Fruit fly (Drosophila melanogaster): ENCODE results near the gene CG14543.

CG14543 gene

dm6 chr3R:26099238-26099637, 42.8 kb downstream of the CG14543 start (continued):
- 0 out of 3 replicates have a peak, but pooled peaks have one; percentile 6 for TF ChIP-seq Aef1 (GFP tag; IDR thresholded peaks at IDR 0.05)
- peak; percentile 8 for TF ChIP-seq CG10543 (GFP tag; optimal IDR thresholded peaks at IDR 0.05)
- peak; percentile 23 for TF ChIP-seq her (GFP tag; optimal IDR thresholded peaks at IDR 0.05)
- peak; percentile 61 for TF ChIP-seq sqz (GFP tag; optimal IDR thresholded peaks at IDR 0.05)
- TF ChIP-seq grn (GFP tag; optimal IDR thresholded peaks at IDR 0.05) = peak; percentile 23
- TF ChIP-seq Hsf (GFP tag; optimal IDR thresholded peaks at IDR 0.05) = peak; percentile 35
- TF ChIP-seq stc (GFP tag; IDR thresholded peaks at IDR 0.05) = 0 out of 2 replicates have a peak, but pooled peaks have one; percentile 5
- TF ChIP-seq oc (tag; optimal IDR thresholded peaks at IDR 0.05) = peak; percentile 5
- peak; percentile 25 for TF ChIP-seq Dip3 (GFP tag; optimal IDR thresholded peaks at IDR 0.05)
- TF ChIP-seq Drgx (GFP tag; IDR thresholded peaks at IDR 0.05) = peak; percentile 27; the same call in 1 of the 2 replicates
- TF ChIP-seq Pdp1 (GFP tag; optimal IDR thresholded peaks at IDR 0.05) = peak in 1 of 2 experiments; percentile 3
- TF ChIP-seq CG8290 (GFP tag; optimal IDR thresholded peaks at IDR 0.05) = no peak
- peak in 1 of 2 experiments; percentile 40 for TF ChIP-seq CG8290 (tag; optimal IDR thresholded peaks at IDR 0.05)
- no peak for TF ChIP-seq CG4360 (GFP tag; IDR thresholded peaks at IDR 0.05)
- peak; percentile 23 for TF ChIP-seq kni (GFP tag; optimal IDR thresholded peaks at IDR 0.05)
- no peak for TF ChIP-seq dati (GFP tag; IDR thresholded peaks at IDR 0.05)
- peak; percentile 46 for TF ChIP-seq lilli (GFP tag; optimal IDR thresholded peaks at IDR 0.05)
- TF ChIP-seq HLH54F (GFP tag; optimal IDR thresholded peaks at IDR 0.05) = peak; percentile 33
- no peak for TF ChIP-seq ERR (GFP tag; optimal IDR thresholded peaks at IDR 0.05)
- peak; percentile 7; the same call in 1 of the 2 replicates for TF ChIP-seq CG31441 (GFP tag; IDR thresholded peaks at IDR 0.05)
- no peak for TF ChIP-seq CG5953 (GFP tag; IDR thresholded peaks at IDR 0.05)
- TF ChIP-seq CG2120 (GFP tag; optimal IDR thresholded peaks at IDR 0.05) = peak; percentile 41
- TF ChIP-seq CG7372 (GFP tag; IDR thresholded peaks at IDR 0.05) = 0 out of 2 replicates have a peak, but pooled peaks have one; percentile 0
- TF ChIP-seq CG33557 (GFP tag; optimal IDR thresholded peaks at IDR 0.05) = no peak
- peak; percentile 6; the same call in 1 of the 2 replicates for TF ChIP-seq Rfx (GFP tag; IDR thresholded peaks at IDR 0.05)
- TF ChIP-seq Dip2 (GFP tag; IDR thresholded peaks at IDR 0.05) = no peak
- TF ChIP-seq crc (GFP tag; optimal IDR thresholded peaks at IDR 0.05) = peak; percentile 1
- no peak for TF ChIP-seq h (optimal IDR thresholded peaks at IDR 0.05)
- peak; percentile 91 for TF ChIP-seq cg (GFP tag; optimal IDR thresholded peaks at IDR 0.05)
- peak; percentile 97 for TF ChIP-seq Nf-YB (GFP tag; optimal IDR thresholded peaks at IDR 0.05)
- TF ChIP-seq Antp (GFP tag; optimal IDR thresholded peaks at IDR 0.05) = peak; percentile 24
- TF ChIP-seq row (GFP tag; IDR thresholded peaks at IDR 0.05) = peak; percentile 32; the same call in 1 of the 3 replicates
- no peak for TF ChIP-seq CG2875 (GFP tag; optimal IDR thresholded peaks at IDR 0.05)
- peak; percentile 5 for TF ChIP-seq CG13624 (GFP tag; optimal IDR thresholded peaks at IDR 0.05)

dm6 chr3R:26103440-26103839, 47.0 kb downstream of the CG14543 start:
- TF ChIP-seq dimm (GFP tag; IDR thresholded peaks at IDR 0.05) (no peak), Sox100B (GFP tag; optimal IDR thresholded peaks at IDR 0.05) (no peak), da (GFP tag; optimal IDR thresholded peaks at IDR 0.05) (no peak), zen (tag; optimal IDR thresholded peaks at IDR 0.05) (no peak), CG10959 (GFP tag; IDR thresholded peaks at IDR 0.05) (no peak), CG15601 (tag; optimal IDR thresholded peaks at IDR 0.05) (peak; percentile 38), Dp (GFP tag; optimal IDR thresholded peaks at IDR 0.05) (peak; percentile 100), gfzf (GFP tag; optimal IDR thresholded peaks at IDR 0.05) (peak; percentile 3), Ets97D (GFP tag; optimal IDR thresholded peaks at IDR 0.05) (peak; percentile 12), chinmo (GFP tag; IDR thresholded peaks at IDR 0.05; ENCODE audit: partially characterized antibody) (peak; percentile 81; the same call in 2 of the 4 replicates), Opbp (GFP tag; IDR thresholded peaks at IDR 0.05; ENCODE audit: partially characterized antibody) (peak; percentile 17; the same call in 1 of the 3 replicates), Mes4 (GFP tag; optimal IDR thresholded peaks at IDR 0.05) (no peak), Bgb (GFP tag; IDR thresholded peaks at IDR 0.05; ENCODE audit: partially characterized antibody) (no peak; the same call in 1 of the 2 replicates), org-1 (GFP tag; optimal IDR thresholded peaks at IDR 0.05) (no peak), Adf1 (GFP tag; IDR thresholded peaks at IDR 0.05) (peak; percentile 68), Eip74EF (GFP tag; optimal IDR thresholded peaks at IDR 0.05) (peak in 1 of 2 experiments; percentile 56), CG4404 (GFP tag; IDR thresholded peaks at IDR 0.05) (no peak), CG12219 (GFP tag; optimal IDR thresholded peaks at IDR 0.05) (no peak), Lhr (GFP tag; optimal IDR thresholded peaks at IDR 0.05) (peak; percentile 30)
